Worm (Caenorhabditis elegans) whole organism, mixed stage, embryonic: ENCODE measurements around the gene arf-1.

Source experiments
- M03D4.4 ChIP-seq: sonication (generic microtip); optimal IDR thresholded peaks from 2 replicates; lab custom pipeline; 2017; ENCODE audit warnings: mild to moderate bottlenecking, missing genetic modification characterization, missing compliant biosample characterization
- bed-3 ChIP-seq: fragments of 200-800 bp; sonication (Bioruptor generic); optimal IDR thresholded peaks from 3 replicates; lab custom pipeline; 2018; ENCODE audit warnings: mild to moderate bottlenecking, missing genetic modification characterization, moderate library complexity, missing compliant biosample characterization
- blmp-1 ChIP-seq: fragments of 150-350 bp; optimal IDR thresholded peaks from 2 replicates; lab custom pipeline; 2014; ENCODE audit warnings: missing biosample characterization, missing genetic modification characterization
- ceh-43 ChIP-seq: fragments of 200-800 bp; sonication (Bioruptor generic); optimal IDR thresholded peaks from 2 replicates; lab custom pipeline; 2018; ENCODE audit warnings: mild to moderate bottlenecking, missing genetic modification characterization, moderate library complexity, missing compliant biosample characterization
- ces-1 ChIP-seq: fragments of 150-350 bp; optimal IDR thresholded peaks from 2 replicates; lab custom pipeline; 2014; ENCODE audit warnings: missing biosample characterization, missing genetic modification reagents, missing genetic modification characterization
- cnd-1 ChIP-seq: fragments of 200-800 bp; sonication (Bioruptor generic); optimal IDR thresholded peaks from 2 replicates; lab custom pipeline; 2018; ENCODE audit warnings: mild to moderate bottlenecking, missing genetic modification characterization, missing compliant biosample characterization
- elt-3 ChIP-seq: fragments of 150-350 bp; optimal IDR thresholded peaks from 2 replicates; lab custom pipeline; 2014; ENCODE audit warnings: missing biosample characterization, missing genetic modification characterization
- ham-2 ChIP-seq: fragments of 200-800 bp; sonication (Bioruptor generic); optimal IDR thresholded peaks from 2 replicates; lab custom pipeline; 2018; ENCODE audit warnings: mild to moderate bottlenecking, missing genetic modification characterization, missing compliant biosample characterization
- lin-13 ChIP-seq: fragments of 150-350 bp; optimal IDR thresholded peaks from 2 replicates; lab custom pipeline; 2014; ENCODE audit warnings: missing biosample characterization, missing genetic modification characterization
- lin-32 ChIP-seq: fragments of 200-800 bp; sonication (Bioruptor generic); optimal IDR thresholded peaks from 2 replicates; lab custom pipeline; 2018; ENCODE audit warnings: mild to moderate bottlenecking, missing genetic modification characterization, missing compliant biosample characterization
- mab-5 ChIP-seq: fragments of 150-350 bp; optimal IDR thresholded peaks from 2 replicates; lab custom pipeline; 2014; ENCODE audit warnings: missing biosample characterization, missing genetic modification characterization
- mep-1 ChIP-seq: fragments of 150-350 bp; optimal IDR thresholded peaks from 2 replicates; lab custom pipeline; 2017; ENCODE audit warnings: missing biosample characterization, missing genetic modification reagents, missing genetic modification characterization, inconsistent platforms
- mls-2 ChIP-seq: sonication (generic microtip); optimal IDR thresholded peaks from 2 replicates; lab custom pipeline; 2016; ENCODE audit warnings: mild to moderate bottlenecking, missing genetic modification characterization, moderate library complexity, missing compliant biosample characterization
- nhr-2 ChIP-seq: fragments of 150-350 bp; optimal IDR thresholded peaks from 2 replicates; lab custom pipeline; 2014; ENCODE audit warnings: missing biosample characterization, missing genetic modification characterization
- nhr-237 ChIP-seq: fragments of 150-350 bp; optimal IDR thresholded peaks from 2 replicates; lab custom pipeline; 2014; ENCODE audit warnings: missing biosample characterization, missing genetic modification characterization
- nhr-28 ChIP-seq: fragments of 150-350 bp; optimal IDR thresholded peaks from 2 replicates; lab custom pipeline; 2014; ENCODE audit warnings: missing biosample characterization, missing genetic modification characterization
- sem-2 ChIP-seq: fragments of 200-800 bp; sonication (Bioruptor generic); optimal IDR thresholded peaks from 2 replicates; lab custom pipeline; 2018; ENCODE audit warnings: mild to moderate bottlenecking, missing genetic modification characterization, missing compliant biosample characterization
- snpc-4 ChIP-seq: fragments of 150-350 bp; optimal IDR thresholded peaks from 2 replicates; lab custom pipeline; 2014; ENCODE audit warnings: missing biosample characterization, missing genetic modification characterization
- sptf-1 ChIP-seq: sonication (generic microtip); optimal IDR thresholded peaks from 2 replicates; lab custom pipeline; 2017; ENCODE audit warnings: mild to moderate bottlenecking, missing genetic modification characterization, moderate library complexity, missing compliant biosample characterization
- unc-120 ChIP-seq: sonication (generic microtip); optimal IDR thresholded peaks from 2 replicates; lab custom pipeline; 2017; ENCODE audit warnings: missing genetic modification characterization, missing compliant biosample characterization; ENCODE audit not compliant: poor library complexity, severe bottlenecking
- unc-39 ChIP-seq: fragments of 150-350 bp; optimal IDR thresholded peaks from 2 replicates; lab custom pipeline; 2014; ENCODE audit warnings: missing biosample characterization, missing genetic modification characterization
- unc-62 ChIP-seq: fragments of 150-350 bp; optimal IDR thresholded peaks from 2 replicates; lab custom pipeline; 2014; ENCODE audit warnings: missing biosample characterization, missing genetic modification reagents, missing genetic modification characterization
- zip-8 ChIP-seq: fragments of 150-350 bp; optimal IDR thresholded peaks from 2 replicates; lab custom pipeline; 2014; ENCODE audit warnings: missing biosample characterization, missing genetic modification characterization
- ztf-11 ChIP-seq: fragments of 150-350 bp; optimal IDR thresholded peaks from 2 replicates; lab custom pipeline; 2014; ENCODE audit warnings: missing biosample characterization, missing genetic modification characterization

arf-1 gene

DNA sequence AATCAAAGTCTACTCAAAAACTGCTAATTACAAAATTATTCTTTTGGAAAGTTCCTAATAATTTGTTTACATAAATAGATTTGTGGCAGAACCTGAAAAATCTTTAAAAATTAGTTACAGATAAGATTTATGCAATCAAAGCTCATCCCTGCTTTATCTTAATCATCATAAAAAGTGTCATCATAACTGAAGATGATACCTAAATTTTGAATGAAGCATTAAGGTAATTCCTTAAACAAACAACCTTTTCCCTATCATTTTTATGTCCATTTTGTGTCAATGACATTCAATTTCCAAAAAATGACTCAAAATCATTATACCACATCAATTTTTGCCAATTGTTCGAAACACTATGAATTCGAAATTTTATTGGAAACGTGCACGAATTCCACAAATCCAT is 23.0 kb downstream of the arf-1 start, which contains the start of gene B0244.6:
Gene B0244.6, plus strand, starts transcription at position 301 of the 400 bp plus-strand sequence.
- no peak for TF ChIP-seq ztf-11 (tag; lab: Kevin White, UChicago)
- no peak for TF ChIP-seq unc-120 (tag; lab: Kevin White, UChicago)
- no peak for TF ChIP-seq bed-3

ce11 chrIII:5740666-5741065 is 26.0 kb downstream of the arf-1 start, which contains the start of gene B0244.16:
Gene B0244.16, plus strand, starts transcription at chrIII:5740966.
- TF ChIP-seq sem-2: no peak
- no peak for TF ChIP-seq elt-3 (tag; lab: Kevin White, UChicago)
- TF ChIP-seq lin-13 (tag; lab: Kevin White, UChicago): no peak
- no peak for TF ChIP-seq mep-1 (tag; lab: Kevin White, UChicago)
- TF ChIP-seq nhr-2 (tag; lab: Kevin White, UChicago): no peak
- no peak for TF ChIP-seq ces-1 (GFP tag; lab: Kevin White, UChicago)
- TF ChIP-seq nhr-28 (tag; lab: Kevin White, UChicago): no peak
- no peak for TF ChIP-seq mls-2

ce11 chrIII:5743084-5743483 is 28.4 kb downstream of the arf-1 start, which contains the start of gene B0244.15:
Gene B0244.15, plus strand, starts transcription at chrIII:5743384.
- TF ChIP-seq snpc-4 (no peak), elt-3 (tag; lab: Kevin White, UChicago) (no peak), mab-5 (tag; lab: Kevin White, UChicago) (no peak), sptf-1 (tag; lab: Kevin White, UChicago) (no peak), nhr-2 (tag; lab: Kevin White, UChicago) (no peak), zip-8 (tag; lab: Kevin White, UChicago) (no peak), unc-39 (tag; lab: Kevin White, UChicago) (no peak)

- no peak for TF ChIP-seq mab-5 (tag; lab: Kevin White, UChicago)
Measured at ce11 chrIII:5744579-5744978, 29.9 kb downstream of the arf-1 start, which contains the start of gene B0244.5. Gene B0244.5, plus strand, starts transcription at chrIII:5744879.

DNA sequence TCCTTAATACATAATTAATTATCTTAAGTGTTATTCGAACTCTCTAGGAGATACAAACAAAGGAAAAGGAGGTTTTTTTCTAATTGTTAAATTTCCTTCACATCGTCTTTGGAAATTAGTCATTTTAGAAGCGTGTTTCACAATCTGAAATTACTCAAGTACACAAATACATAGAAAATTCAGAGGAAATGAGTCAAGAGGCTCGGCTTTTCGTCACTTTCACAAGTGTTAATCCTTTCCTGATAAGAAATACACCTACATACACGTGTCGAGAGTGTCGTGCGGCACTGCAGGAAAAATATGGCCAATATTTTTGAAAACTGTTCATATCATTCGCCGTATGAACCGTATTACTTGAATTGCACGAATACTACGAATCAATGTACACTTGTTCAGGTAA is 32.5 kb downstream of the arf-1 start, which contains the start of gene B0244.4:
Gene B0244.4, plus strand, starts transcription at position 301 of the 400 bp plus-strand sequence.
- TF ChIP-seq lin-13 (tag; lab: Kevin White, UChicago): no peak
- TF ChIP-seq lin-32 (GFP tag; lab: Kevin White, UChicago): no peak
- TF ChIP-seq sptf-1 (tag; lab: Kevin White, UChicago): no peak
- TF ChIP-seq sem-2: no peak
- TF ChIP-seq ces-1 (GFP tag; lab: Kevin White, UChicago): no peak
- TF ChIP-seq ceh-43: no peak
- no peak for TF ChIP-seq mls-2
- TF ChIP-seq nhr-28 (tag; lab: Kevin White, UChicago): no peak
- no peak for TF ChIP-seq nhr-2 (tag; lab: Kevin White, UChicago)

- TF ChIP-seq unc-39 (tag; lab: Kevin White, UChicago) (no peak), mls-2 (no peak), nhr-28 (tag; lab: Kevin White, UChicago) (no peak), ztf-11 (tag; lab: Kevin White, UChicago) (no peak), ham-2 (GFP tag; lab: Kevin White, UChicago) (no peak), nhr-2 (tag; lab: Kevin White, UChicago) (no peak), sem-2 (no peak), lin-13 (tag; lab: Kevin White, UChicago) (no peak), mep-1 (tag; lab: Kevin White, UChicago) (no peak), unc-62 (GFP tag; lab: Kevin White, UChicago) (no peak), cnd-1 (tag; lab: Kevin White, UChicago) (no peak), blmp-1 (tag; lab: Kevin White, UChicago) (no peak), snpc-4 (no peak), nhr-237 (tag; lab: Kevin White, UChicago) (no peak), ceh-43 (no peak)
Measured at ce11 chrIII:5748360-5748759, 33.7 kb downstream of the arf-1 start.

DNA sequence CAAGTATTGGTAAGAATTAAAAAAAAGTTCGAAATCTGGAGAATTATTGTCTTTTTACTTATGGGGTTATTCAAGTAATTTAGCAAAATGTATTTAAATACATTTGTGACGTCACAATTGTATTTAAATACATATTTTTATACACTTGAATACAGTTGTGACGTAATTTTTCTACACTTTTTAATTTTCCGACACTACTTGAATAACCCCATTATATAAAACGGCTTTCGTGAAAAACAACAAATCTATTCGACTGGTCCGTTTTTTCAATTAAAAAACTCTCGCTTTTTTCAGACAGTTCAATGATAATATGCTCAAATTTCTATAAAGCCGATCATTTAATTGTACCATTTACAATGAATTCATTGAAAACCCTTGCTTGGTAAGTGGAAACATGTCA is 35.8 kb downstream of the arf-1 start:
- TF ChIP-seq zip-8 (tag; lab: Kevin White, UChicago) (peak; percentile 91), M03D4.4 (tag; lab: Kevin White, UChicago) (no peak)

DNA sequence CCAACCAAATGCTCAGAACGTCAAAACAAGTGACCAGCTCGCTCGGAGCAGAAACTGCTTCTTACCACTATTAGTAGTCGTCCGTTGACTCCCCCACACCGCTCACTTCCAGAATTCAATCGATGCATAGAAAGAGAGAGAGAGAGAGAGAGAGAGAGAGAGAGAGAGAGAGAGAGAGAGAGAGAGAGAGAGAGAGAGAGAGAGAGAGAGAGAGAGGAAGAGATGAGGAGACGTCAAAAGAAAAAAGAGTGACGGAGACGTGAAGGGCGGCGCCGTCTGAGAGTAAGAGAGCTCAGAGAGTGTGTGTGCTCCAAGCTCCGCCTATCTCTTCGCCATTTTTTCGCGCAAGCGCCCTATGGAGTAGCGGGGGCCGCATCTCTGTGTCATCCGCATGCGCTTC is 40.5 kb downstream of the arf-1 start, which contains the start of gene ida-1:
Gene ida-1, plus strand, starts transcription at position 336 of the 400 bp plus-strand sequence.
- TF ChIP-seq snpc-4: no peak
- TF ChIP-seq ces-1 (GFP tag; lab: Kevin White, UChicago): peak; percentile 54
- TF ChIP-seq zip-8 (tag; lab: Kevin White, UChicago): no peak
